Worm (Caenorhabditis elegans): Measurements from ENCODE around the gene prde-1.

prde-1 gene

ce11 chrV:15575305-15575704, 37.3 kb downstream of the prde-1 start, which contains the start of gene mdt-28:
mdt-28 (minus strand) TSS chrV:15575405.
- TF ChIP-seq lin-38 (GFP tag; IDR thresholded peaks at IDR 0.05) (0 out of 2 replicates have a peak, but pooled peaks have one; percentile 33), mxl-3 (GFP tag; optimal IDR thresholded peaks at IDR 0.05) (no peak)

- TF ChIP-seq snpc-4 (tag; optimal IDR thresholded peaks at IDR 0.05) (no peak), Y48G9A.11 (GFP tag; IDR thresholded peaks at IDR 0.05) (peak; percentile 37; the same call in 1 of the 2 replicates), nhr-102 (tag; optimal IDR thresholded peaks at IDR 0.05) (no peak), aha-1 (tag) (no peak), ceh-62 (tag; optimal IDR thresholded peaks at IDR 0.05) (no peak), dpl-1 (GFP tag; optimal IDR thresholded peaks at IDR 0.05) (no peak), ztf-7 (tag; optimal IDR thresholded peaks at IDR 0.05) (no peak), ctbp-1 (GFP tag; IDR thresholded peaks at IDR 0.05) (no peak), hlh-30 (tag; optimal IDR thresholded peaks at IDR 0.05; ENCODE audit: insufficient read depth) (peak; percentile 4), php-3 (GFP tag; IDR thresholded peaks at IDR 0.05) (no peak), mxl-2 (GFP tag; conservative IDR thresholded peaks at IDR 0.05) (no peak), nhr-10 (tag; optimal IDR thresholded peaks at IDR 0.05) (no peak), ceh-20 (GFP tag; IDR thresholded peaks at IDR 0.05) (no peak), mdl-1 (tag; optimal IDR thresholded peaks at IDR 0.05) (no peak), nhr-42 (GFP tag; IDR thresholded peaks at IDR 0.05) (no peak)
Measured at ce11 chrV:15577395-15577896, 39.4 kb downstream of the prde-1 start, which contains the start of gene atx-3. atx-3 (minus strand) TSS chrV:15577445.

DNA sequence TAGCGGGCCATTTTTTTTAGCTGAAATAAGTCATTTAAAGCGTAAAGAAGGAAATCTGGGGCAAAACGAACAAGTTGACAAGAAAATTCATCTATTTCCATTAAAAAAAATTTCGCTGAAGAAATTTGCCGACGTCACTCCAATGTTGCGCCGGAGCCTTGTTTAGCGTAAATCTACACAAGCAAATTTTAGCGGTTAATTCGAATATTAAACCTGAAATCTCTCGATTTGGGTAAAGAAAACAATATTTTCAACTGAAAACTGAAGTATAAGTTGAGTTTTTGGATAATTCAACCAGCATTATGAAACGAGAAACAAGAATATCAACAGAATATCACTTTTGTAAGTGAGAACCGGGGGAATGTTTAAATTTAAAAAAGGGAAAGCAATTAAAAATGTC, 40.3 kb downstream of the prde-1 start, which contains the start of gene F28F8.9:
TSS of gene F28F8.9 (minus strand) at position 288 of the 400 bp plus-strand sequence.
- TF ChIP-seq unc-39 (tag; optimal IDR thresholded peaks at IDR 0.05): no peak
- no peak for TF ChIP-seq lin-39 (tag; optimal IDR thresholded peaks at IDR 0.05)
- TF ChIP-seq unc-62 (GFP tag; optimal IDR thresholded peaks at IDR 0.05 in 1 of 2): peak in 1 of 2 experiments; percentile 77
- TF ChIP-seq unc-62 (tag; optimal IDR thresholded peaks at IDR 0.05): no peak
- TF ChIP-seq R02D3.7 (tag; optimal IDR thresholded peaks at IDR 0.05): peak; percentile 54
- TF ChIP-seq Y5F2A.4 (GFP tag; optimal IDR thresholded peaks at IDR 0.05): no peak
- peak in 1 of 2 experiments; percentile 76 for TF ChIP-seq lsy-2 (tag; optimal IDR thresholded peaks at IDR 0.05)
- peak; percentile 30 for TF ChIP-seq hlh-30 (tag; optimal IDR thresholded peaks at IDR 0.05; ENCODE audit: insufficient read depth)
- peak; percentile 11; the same call in 1 of the 2 replicates for TF ChIP-seq lin-38 (GFP tag; IDR thresholded peaks at IDR 0.05)
- TF ChIP-seq ama-1 (optimal IDR thresholded peaks at IDR 0.05): no peak
- no peak for TF ChIP-seq ztf-7 (tag; optimal IDR thresholded peaks at IDR 0.05)
- peak; percentile 95 for TF ChIP-seq T20F7.1 (GFP tag; optimal IDR thresholded peaks at IDR 0.05)
- peak; percentile 89 for TF ChIP-seq dpl-1 (GFP tag; optimal IDR thresholded peaks at IDR 0.05)
- peak; percentile 21 for TF ChIP-seq nhr-6 (tag; optimal IDR thresholded peaks at IDR 0.05)
- TF ChIP-seq mes-2 (tag; optimal IDR thresholded peaks at IDR 0.05; ENCODE audit: poor library complexity, severe bottlenecking): peak; percentile 70

DNA sequence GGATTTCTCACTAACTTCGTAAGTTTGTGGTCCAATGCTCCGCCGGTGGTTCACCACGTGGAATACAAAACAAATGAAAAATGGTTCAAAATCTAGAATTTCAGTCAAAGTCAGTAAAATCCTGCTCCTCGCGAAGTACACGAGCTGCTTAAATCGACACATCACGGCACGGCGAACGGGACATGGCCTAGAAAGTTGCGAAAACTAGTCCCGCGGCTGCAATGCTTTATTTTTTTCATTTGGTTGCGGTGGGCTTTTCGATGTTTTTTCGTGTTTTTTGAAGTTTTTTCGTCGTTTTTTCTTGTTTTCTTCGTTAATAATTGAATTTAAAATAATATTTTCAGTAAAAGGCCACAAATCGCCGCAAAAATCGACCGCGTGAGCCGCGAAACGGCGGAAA, 47.7 kb downstream of the prde-1 start:
- peak; percentile 77 for TF ChIP-seq mes-2 (tag; optimal IDR thresholded peaks at IDR 0.05; ENCODE audit: poor library complexity, severe bottlenecking)

ce11 chrV:15590183-15590667, 52.2 kb downstream of the prde-1 start, which contains the start of gene F28F8.7:
F28F8.7 (minus strand) TSS chrV:15590617.
- TF ChIP-seq T26A8.4 (GFP tag; IDR thresholded peaks at IDR 0.05) (peak; percentile 85), vab-7 (GFP tag; IDR thresholded peaks at IDR 0.05) (0 out of 2 replicates have a peak, but pooled peaks have one; percentile 44), rbr-2 (tag; optimal IDR thresholded peaks at IDR 0.05) (peak; percentile 85), ceh-44 (GFP tag; IDR thresholded peaks at IDR 0.05) (peak; percentile 61; the same call in 1 of the 2 replicates), zfp-2 (tag; optimal IDR thresholded peaks at IDR 0.05) (peak; percentile 63), mes-2 (tag; optimal IDR thresholded peaks at IDR 0.05; ENCODE audit: poor library complexity, severe bottlenecking) (peak; percentile 89), ceh-20 (GFP tag; IDR thresholded peaks at IDR 0.05) (peak; percentile 85), madf-5 (GFP tag; IDR thresholded peaks at IDR 0.05) (0 out of 4 replicates have a peak, but pooled peaks of 1 of the 2 experiments have one; percentile 42), duxl-1 (tag; optimal IDR thresholded peaks at IDR 0.05; ENCODE audit: poor library complexity) (peak; percentile 43), nhr-11 (tag; optimal IDR thresholded peaks at IDR 0.05) (peak; percentile 2), spr-3 (GFP tag; optimal IDR thresholded peaks at IDR 0.05) (peak; percentile 25), madf-9 (GFP tag; conservative IDR thresholded peaks at IDR 0.05) (peak; percentile 30; the same call in 1 of the 2 replicates), dpl-1 (GFP tag; optimal IDR thresholded peaks at IDR 0.05) (peak; percentile 57), tra-1 (GFP tag; IDR thresholded peaks at IDR 0.05) (peak; percentile 50; the same call in 1 of the 2 replicates), nhr-28 (tag; optimal IDR thresholded peaks at IDR 0.05) (peak; percentile 55), dmd-9 (GFP tag; IDR thresholded peaks at IDR 0.05) (peak; percentile 88), mxl-3 (GFP tag; optimal IDR thresholded peaks at IDR 0.05) (peak; percentile 69), lin-38 (GFP tag; IDR thresholded peaks at IDR 0.05) (peak; percentile 92), D1046.2 (GFP tag; IDR thresholded peaks at IDR 0.05) (peak; percentile 93)
